Worm (Caenorhabditis elegans): ENCODE results near the gene F13A7.12.

DNA sequence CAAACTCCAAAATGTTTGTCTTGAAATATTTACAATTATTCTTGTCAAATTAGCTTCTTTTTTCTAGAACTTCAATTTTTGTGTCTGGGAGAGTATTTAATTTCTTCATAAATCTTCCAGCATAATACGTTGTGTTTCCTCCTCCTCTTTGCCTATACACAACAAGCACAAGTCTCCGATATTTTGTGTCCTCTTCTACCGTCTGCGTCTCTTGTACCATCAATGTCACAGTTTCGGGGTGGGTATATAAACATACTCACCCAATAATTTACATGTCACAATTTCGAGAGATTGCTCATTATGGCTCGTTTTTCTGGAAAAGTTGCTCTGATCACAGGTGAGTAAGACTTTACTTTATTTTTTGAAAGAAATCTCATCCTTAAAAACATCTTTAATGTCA, 41.7 kb downstream of the F13A7.12 start, which contains the start of gene F26D2.15:
- no peak for TF ChIP-seq ceh-63 (GFP tag; optimal IDR thresholded peaks at IDR 0.05)
- TF ChIP-seq elt-2 (tag; optimal IDR thresholded peaks at IDR 0.05): no peak
- TF ChIP-seq hlh-4 (tag; optimal IDR thresholded peaks at IDR 0.05): no peak
- no peak for TF ChIP-seq blmp-1 (tag; optimal IDR thresholded peaks at IDR 0.05)
- no peak for TF ChIP-seq snpc-4 (tag; optimal IDR thresholded peaks at IDR 0.05)
- TF ChIP-seq ceh-8 (GFP tag; optimal IDR thresholded peaks at IDR 0.05): no peak
- TF ChIP-seq lsy-2 (tag; optimal IDR thresholded peaks at IDR 0.05): no peak
- no peak for TF ChIP-seq skn-1 (tag; optimal IDR thresholded peaks at IDR 0.05)
- no peak for TF ChIP-seq ceh-82 (tag; optimal IDR thresholded peaks at IDR 0.05)
- no peak for TF ChIP-seq nhr-71 (tag; optimal IDR thresholded peaks at IDR 0.05)

Measured in whole organism, L1 larva.